5 fruit fly cellular contexts compared by ENCODE assay signal in the genomic region with DNA sequence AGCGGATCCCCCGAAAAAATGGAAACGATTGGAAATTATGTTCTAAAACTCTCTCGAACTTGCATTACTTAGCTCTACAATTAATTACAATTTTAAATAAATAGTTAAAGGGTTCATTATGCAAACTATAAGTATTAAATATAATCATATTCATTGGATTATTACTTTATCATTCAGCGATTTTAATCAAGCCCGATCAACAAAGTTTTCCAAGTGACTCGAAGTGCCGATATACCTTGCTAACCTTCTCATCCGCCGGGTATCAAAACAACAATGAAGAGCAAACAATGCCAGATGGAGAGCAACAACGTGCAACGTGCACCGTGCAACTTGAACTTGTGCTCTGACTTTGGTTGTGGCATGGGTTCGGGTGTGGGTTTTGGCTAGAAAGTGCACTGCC.
TF ChIP-seq lines count a peak whose summit lies in the region.

No protein-coding gene starts in this region.

- no peak for TF ChIP-seq CTCF in whole organism, embryonic (GFP tag; optimal IDR thresholded peaks at IDR 0.05; lab: Kevin White, UChicago)

TF ChIP-seq in whole organism, 6 proteins besides CTCF, POLR2A, EP300 and RAD21:
- no peak for TF ChIP-seq CG8478 (optimal IDR thresholded peaks at IDR 0.05; lab: Kevin White, UChicago)
- peak; percentile 23 for TF ChIP-seq pan (optimal IDR thresholded peaks at IDR 0.05; lab: Kevin White, UChicago)

TF ChIP-seq in whole organism, embryonic, 481 proteins besides CTCF, POLR2A, EP300 and RAD21 (continues in another document):
- TF ChIP-seq CG2712 (tag; optimal IDR thresholded peaks at IDR 0.05; lab: Kevin White, UChicago): peak; percentile 89
- no peak for TF ChIP-seq CG18011 (GFP tag; optimal IDR thresholded peaks at IDR 0.05; lab: Kevin White, UChicago)
- peak; percentile 36; the same call in 1 of the 2 replicates for TF ChIP-seq Ada2b (GFP tag; IDR thresholded peaks at IDR 0.05; lab: Robert Waterston, UW)
- TF ChIP-seq ATbp (GFP tag; optimal IDR thresholded peaks at IDR 0.05; lab: Kevin White, UChicago): peak; percentile 45
- peak; percentile 78 for TF ChIP-seq trem (tag; optimal IDR thresholded peaks at IDR 0.05; lab: Kevin White, UChicago)
- TF ChIP-seq CG32532 (GFP tag; IDR thresholded peaks at IDR 0.05; lab: Robert Waterston, UW): no peak
- TF ChIP-seq tap (tag; optimal IDR thresholded peaks at IDR 0.05; lab: Kevin White, UChicago): peak; percentile 60
- peak; percentile 49 for TF ChIP-seq stwl (tag; optimal IDR thresholded peaks at IDR 0.05; lab: Kevin White, UChicago)
- TF ChIP-seq CG8281 (tag; optimal IDR thresholded peaks at IDR 0.05; lab: Kevin White, UChicago): peak; percentile 3
- peak; percentile 36; the same call in 1 of the 2 replicates for TF ChIP-seq ranshi (GFP tag; IDR thresholded peaks at IDR 0.05; lab: Robert Waterston, UW)
- peak; percentile 24 for TF ChIP-seq ssp (GFP tag; IDR thresholded peaks at IDR 0.05; lab: Robert Waterston, UW)
- TF ChIP-seq H15 (GFP tag; IDR thresholded peaks at IDR 0.05; lab: Robert Waterston, UW): peak; percentile 36; the same call in 1 of the 3 replicates
- peak; percentile 58; the same call in 1 of the 3 replicates for TF ChIP-seq gce (GFP tag; IDR thresholded peaks at IDR 0.05; lab: Robert Waterston, UW)
- peak; percentile 44; the same call in 1 of the 3 replicates for TF ChIP-seq tgo (GFP tag; IDR thresholded peaks at IDR 0.05; lab: Robert Waterston, UW)
- no peak for TF ChIP-seq CG30020 (tag; optimal IDR thresholded peaks at IDR 0.05; lab: Kevin White, UChicago)
- TF ChIP-seq Mad (GFP tag; optimal IDR thresholded peaks at IDR 0.05; lab: Kevin White, UChicago): no peak
- peak; percentile 50; the same call in 1 of the 3 replicates for TF ChIP-seq CG11093 (GFP tag; IDR thresholded peaks at IDR 0.05; lab: Robert Waterston, UW)
- TF ChIP-seq onecut (GFP tag; IDR thresholded peaks at IDR 0.05; lab: Robert Waterston, UW): peak; percentile 56
- TF ChIP-seq grn (GFP tag; optimal IDR thresholded peaks at IDR 0.05; lab: Kevin White, UChicago): no peak
- peak; percentile 15 for TF ChIP-seq CG13123 (GFP tag; optimal IDR thresholded peaks at IDR 0.05; lab: Kevin White, UChicago)

TF ChIP-seq in whole organism, prepupa, 60 proteins besides CTCF, POLR2A, EP300 and RAD21 (continues in another document):
- TF ChIP-seq Eip93F (GFP tag; optimal IDR thresholded peaks at IDR 0.05; lab: Kevin White, UChicago) (no peak), fd59A (GFP tag; optimal IDR thresholded peaks at IDR 0.05; lab: Kevin White, UChicago) (peak; percentile 50), lz (GFP tag; optimal IDR thresholded peaks at IDR 0.05; lab: Kevin White, UChicago) (peak; percentile 37), topi (GFP tag; optimal IDR thresholded peaks at IDR 0.05; lab: Kevin White, UChicago) (peak; percentile 42), CG8319 (GFP tag; optimal IDR thresholded peaks at IDR 0.05; lab: Kevin White, UChicago) (peak; percentile 3), Sox15 (GFP tag; optimal IDR thresholded peaks at IDR 0.05; lab: Kevin White, UChicago) (no peak), cyc (GFP tag; optimal IDR thresholded peaks at IDR 0.05; lab: Kevin White, UChicago) (no peak), CG6792 (GFP tag; optimal IDR thresholded peaks at IDR 0.05; lab: Kevin White, UChicago) (peak; percentile 51), CG6163 (GFP tag; IDR thresholded peaks at IDR 0.05; lab: Robert Waterston, UW) (peak; percentile 81), CG11294 (GFP tag; IDR thresholded peaks at IDR 0.05; lab: Robert Waterston, UW) (no peak; the same call in 1 of the 2 replicates), Met (GFP tag; optimal IDR thresholded peaks at IDR 0.05; lab: Kevin White, UChicago) (peak; percentile 58), Blimp-1 (GFP tag; optimal IDR thresholded peaks at IDR 0.05; lab: Kevin White, UChicago) (no peak), Smox (GFP tag; optimal IDR thresholded peaks at IDR 0.05; lab: Kevin White, UChicago) (peak; percentile 38), CG7368 (GFP tag; optimal IDR thresholded peaks at IDR 0.05; lab: Kevin White, UChicago) (peak; percentile 24), ss (GFP tag; optimal IDR thresholded peaks at IDR 0.05; lab: Kevin White, UChicago) (peak; percentile 5 to 35), CG6854 (GFP tag; optimal IDR thresholded peaks at IDR 0.05; lab: Kevin White, UChicago) (no peak), OdsH (GFP tag; optimal IDR thresholded peaks at IDR 0.05; lab: Kevin White, UChicago) (peak; percentile 75), CG9139 (GFP tag; optimal IDR thresholded peaks at IDR 0.05; lab: Kevin White, UChicago) (no peak), CG31627 (GFP tag; optimal IDR thresholded peaks at IDR 0.05; lab: Kevin White, UChicago) (peak; percentile 15), CG10631 (GFP tag; optimal IDR thresholded peaks at IDR 0.05; lab: Kevin White, UChicago) (peak; percentile 65), CG34406 (GFP tag; optimal IDR thresholded peaks at IDR 0.05; lab: Kevin White, UChicago) (peak; percentile 26), Eip75B (GFP tag; optimal IDR thresholded peaks at IDR 0.05; lab: Kevin White, UChicago) (no peak)

TF ChIP-seq in whole organism, pupa, 21 proteins besides CTCF, POLR2A, EP300 and RAD21:
- TF ChIP-seq EcR (GFP tag; optimal IDR thresholded peaks at IDR 0.05; lab: Kevin White, UChicago) (no peak), CG32121 (GFP tag; IDR thresholded peaks at IDR 0.05; lab: Robert Waterston, UW) (peak; percentile 46), CG14655 (GFP tag; optimal IDR thresholded peaks at IDR 0.05; lab: Kevin White, UChicago) (peak; percentile 76), CG34367 (tag; optimal IDR thresholded peaks at IDR 0.05; lab: Kevin White, UChicago) (peak; percentile 57), rn (GFP tag; IDR thresholded peaks at IDR 0.05; lab: Robert Waterston, UW) (no peak), Pif1B (GFP tag; optimal IDR thresholded peaks at IDR 0.05; lab: Kevin White, UChicago) (peak; percentile 29), CG4496 (GFP tag; IDR thresholded peaks at IDR 0.05; lab: Robert Waterston, UW) (peak; percentile 29; the same call in 1 of the 3 replicates), D1 (tag; optimal IDR thresholded peaks at IDR 0.05; lab: Kevin White, UChicago) (no peak), CG8159 (tag; optimal IDR thresholded peaks at IDR 0.05; lab: Kevin White, UChicago) (peak; percentile 78), CG12605 (GFP tag; IDR thresholded peaks at IDR 0.05; lab: Robert Waterston, UW) (peak; percentile 62), fd96Ca (GFP tag; IDR thresholded peaks at IDR 0.05; lab: Robert Waterston, UW) (no peak), CG15710 (tag; optimal IDR thresholded peaks at IDR 0.05; lab: Kevin White, UChicago) (peak; percentile 71), Ets98B (GFP tag; IDR thresholded peaks at IDR 0.05; lab: Robert Waterston, UW) (no peak; the same call in 1 of the 2 replicates), Pif1A (GFP tag; optimal IDR thresholded peaks at IDR 0.05; lab: Kevin White, UChicago) (peak; percentile 50), CG17806 (tag; optimal IDR thresholded peaks at IDR 0.05; lab: Kevin White, UChicago) (peak; percentile 84), CG9948 (tag; optimal IDR thresholded peaks at IDR 0.05; lab: Kevin White, UChicago) (peak; percentile 82), gl (tag; optimal IDR thresholded peaks at IDR 0.05; lab: Kevin White, UChicago) (peak; percentile 47), Snoo (tag; optimal IDR thresholded peaks at IDR 0.05; lab: Kevin White, UChicago) (peak; percentile 0), CG10348 (GFP tag; IDR thresholded peaks at IDR 0.05; lab: Robert Waterston, UW) (no peak), CG8301 (tag; optimal IDR thresholded peaks at IDR 0.05; lab: Kevin White, UChicago) (peak; percentile 75), CG13204 (GFP tag; optimal IDR thresholded peaks at IDR 0.05; lab: Kevin White, UChicago) (no peak)

TF ChIP-seq in whole organism, wandering third instar larva, 38 proteins besides CTCF, POLR2A, EP300 and RAD21:
- no peak for TF ChIP-seq GATAd (GFP tag; optimal IDR thresholded peaks at IDR 0.05; lab: Kevin White, UChicago)
- TF ChIP-seq psq (GFP tag; optimal IDR thresholded peaks at IDR 0.05; lab: Kevin White, UChicago): peak; percentile 17
- no peak for TF ChIP-seq Dif (GFP tag; optimal IDR thresholded peaks at IDR 0.05; lab: Kevin White, UChicago; ENCODE audit: partially characterized antibody)
- TF ChIP-seq N (GFP tag; optimal IDR thresholded peaks at IDR 0.05; lab: Kevin White, UChicago): no peak
- no peak for TF ChIP-seq dsf (GFP tag; optimal IDR thresholded peaks at IDR 0.05; lab: Kevin White, UChicago; ENCODE audit: borderline replicate concordance)
- no peak for TF ChIP-seq Rel (GFP tag; optimal IDR thresholded peaks at IDR 0.05; lab: Kevin White, UChicago)
- TF ChIP-seq Rel (tag; optimal IDR thresholded peaks at IDR 0.05; lab: Kevin White, UChicago): no peak
- peak; percentile 4 for TF ChIP-seq woc (GFP tag; optimal IDR thresholded peaks at IDR 0.05; lab: Kevin White, UChicago)
- TF ChIP-seq rgr (GFP tag; optimal IDR thresholded peaks at IDR 0.05; lab: Kevin White, UChicago): peak; percentile 44
- no peak for TF ChIP-seq br (GFP tag; optimal IDR thresholded peaks at IDR 0.05; lab: Kevin White, UChicago)
- no peak for TF ChIP-seq Hr78 (GFP tag; optimal IDR thresholded peaks at IDR 0.05; lab: Kevin White, UChicago)
- peak; percentile 22 for TF ChIP-seq dmrt93B (GFP tag; optimal IDR thresholded peaks at IDR 0.05; lab: Kevin White, UChicago)
- TF ChIP-seq fru (GFP tag; optimal IDR thresholded peaks at IDR 0.05; lab: Kevin White, UChicago): no peak
- peak; percentile 53 for TF ChIP-seq h (GFP tag; optimal IDR thresholded peaks at IDR 0.05; lab: Kevin White, UChicago)
- peak; percentile 43 for TF ChIP-seq OdsH (GFP tag; optimal IDR thresholded peaks at IDR 0.05; lab: Kevin White, UChicago)
- TF ChIP-seq Sp1 (GFP tag; optimal IDR thresholded peaks at IDR 0.05; lab: Kevin White, UChicago): peak; percentile 39
- peak; percentile 2 for TF ChIP-seq ey (GFP tag; optimal IDR thresholded peaks at IDR 0.05; lab: Kevin White, UChicago)
- TF ChIP-seq HLH106 (tag; optimal IDR thresholded peaks at IDR 0.05; lab: Kevin White, UChicago): peak; percentile 47
- peak in 1 of 2 experiments; percentile 35 for TF ChIP-seq foxo (GFP tag; optimal IDR thresholded peaks at IDR 0.05; lab: Kevin White, UChicago)
- TF ChIP-seq lola (GFP tag; optimal IDR thresholded peaks at IDR 0.05; lab: Kevin White, UChicago): no peak
- TF ChIP-seq Hr83 (GFP tag; optimal IDR thresholded peaks at IDR 0.05; lab: Kevin White, UChicago; ENCODE audit: poor library complexity, severe bottlenecking): no peak
- no peak for TF ChIP-seq Jra (GFP tag; optimal IDR thresholded peaks at IDR 0.05; lab: Kevin White, UChicago)
